Worm (Caenorhabditis elegans): Measurements from ENCODE around the gene grsp-3.

DNA sequence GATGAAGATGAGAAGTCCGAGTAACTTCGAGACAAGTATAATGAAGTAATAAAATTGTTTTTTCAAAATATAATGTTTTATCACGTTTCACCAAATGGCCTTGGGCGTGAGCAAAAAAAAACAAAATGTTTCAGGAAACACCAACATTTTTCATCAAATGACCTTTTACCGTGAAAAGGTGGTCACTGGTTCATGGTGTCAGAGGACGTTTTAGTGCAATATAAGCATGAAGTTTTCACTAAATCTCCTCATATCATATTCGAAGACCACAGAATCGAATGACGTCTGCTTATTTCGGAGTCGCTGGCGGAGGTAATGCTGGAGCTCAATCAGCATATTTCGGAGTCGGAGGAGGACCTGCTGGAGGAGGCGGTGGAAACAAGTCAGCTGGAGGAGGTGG lies 20.4 kb downstream of the grsp-3 start, which contains the start of the genes ZC477.7 and ssq-3:
- TF ChIP-seq ama-1 (optimal IDR thresholded peaks at IDR 0.05) (no peak), snpc-4 (tag; optimal IDR thresholded peaks at IDR 0.05) (no peak), lin-13 (GFP tag; optimal IDR thresholded peaks at IDR 0.05) (no peak), lin-15B (tag; optimal IDR thresholded peaks at IDR 0.05) (no peak), pqm-1 (tag; optimal IDR thresholded peaks at IDR 0.05) (no peak), elt-2 (tag; optimal IDR thresholded peaks at IDR 0.05) (no peak), nhr-12 (tag; optimal IDR thresholded peaks at IDR 0.05) (no peak), elt-3 (tag; optimal IDR thresholded peaks at IDR 0.05) (no peak), C04F5.9 (tag; optimal IDR thresholded peaks at IDR 0.05) (no peak), aha-1 (tag; optimal IDR thresholded peaks at IDR 0.05) (no peak), pax-3 (tag; optimal IDR thresholded peaks at IDR 0.05) (no peak), swsn-7 (tag; optimal IDR thresholded peaks at IDR 0.05) (no peak), sox-4 (tag; optimal IDR thresholded peaks at IDR 0.05) (no peak)

Measured in whole organism, L1 larva.